Worm (Caenorhabditis elegans) whole organism, mixed stage, embryonic: Measurements from ENCODE around the gene F58D2.5.

Experiments used
- bed-3 ChIP-seq: fragments of 200-800 bp; sonication (Bioruptor generic); optimal IDR thresholded peaks from 3 replicates; lab custom pipeline; 2018; ENCODE audit warnings: mild to moderate bottlenecking, missing genetic modification characterization, moderate library complexity, missing compliant biosample characterization
- drap-1 ChIP-seq: fragments of 200-800 bp; sonication (Bioruptor generic); optimal IDR thresholded peaks from 3 replicates; lab custom pipeline; 2018; ENCODE audit warnings: mild to moderate bottlenecking, missing genetic modification characterization, missing compliant biosample characterization
- flh-1 ChIP-seq: fragments of 200-800 bp; sonication (Bioruptor generic); optimal IDR thresholded peaks from 2 replicates; lab custom pipeline; 2018; ENCODE audit warnings: mild to moderate bottlenecking, missing genetic modification characterization, moderate library complexity, missing compliant biosample characterization
- lin-13 ChIP-seq: fragments of 150-350 bp; optimal IDR thresholded peaks from 2 replicates; lab custom pipeline; 2014; ENCODE audit warnings: missing biosample characterization, missing genetic modification characterization
- nhr-12 ChIP-seq: fragments of 150-350 bp; optimal IDR thresholded peaks from 2 replicates; lab custom pipeline; 2014; ENCODE audit warnings: missing biosample characterization, missing genetic modification characterization
- nhr-2 ChIP-seq: fragments of 150-350 bp; optimal IDR thresholded peaks from 2 replicates; lab custom pipeline; 2014; ENCODE audit warnings: missing biosample characterization, missing genetic modification characterization
- pha-4 ChIP-seq: fragments of 150-350 bp; optimal IDR thresholded peaks from 2 replicates; lab custom pipeline; 2018; ENCODE audit warnings: missing biosample characterization, missing genetic modification reagents, missing genetic modification characterization
- snpc-4 ChIP-seq: fragments of 150-350 bp; optimal IDR thresholded peaks from 2 replicates; lab custom pipeline; 2014; ENCODE audit warnings: missing biosample characterization, missing genetic modification characterization
- sptf-1 ChIP-seq: sonication (generic microtip); optimal IDR thresholded peaks from 2 replicates; lab custom pipeline; 2017; ENCODE audit warnings: mild to moderate bottlenecking, missing genetic modification characterization, moderate library complexity, missing compliant biosample characterization
- unc-62 ChIP-seq: fragments of 150-350 bp; optimal IDR thresholded peaks from 2 replicates; lab custom pipeline; 2014; ENCODE audit warnings: missing biosample characterization, missing genetic modification reagents, missing genetic modification characterization

ce11 chrIV:13170241-13170640 is 22.9 kb downstream of the F58D2.5 start, which contains the start of gene nas-14:
- TF ChIP-seq unc-62 (no peak), snpc-4 (no peak), pha-4 (tag; lab: Kevin White, UChicago) (no peak), nhr-12 (tag; lab: Kevin White, UChicago) (no peak), nhr-2 (tag; lab: Kevin White, UChicago) (no peak), flh-1 (GFP tag; lab: Kevin White, UChicago) (no peak), drap-1 (GFP tag; lab: Kevin White, UChicago) (no peak), lin-13 (tag; lab: Kevin White, UChicago) (no peak), sptf-1 (tag; lab: Kevin White, UChicago) (no peak), bed-3 (GFP tag; lab: Kevin White, UChicago) (no peak)
